Worm (Caenorhabditis elegans) whole organism, midembryonic: ENCODE measurements around the gene Y66H1A.5.

Experiments
- T22C8.4 ChIP-seq: fragments of 200-800 bp; sonication (Bioruptor generic); IDR thresholded peaks from 2 replicates; pipeline ENCODE4 v1.3.6; 2022; ENCODE audit warnings: missing genetic modification characterization, missing compliant biosample characterization
- cog-1 ChIP-seq: sonication (generic microtip); optimal IDR thresholded peaks from 2 replicates; lab custom pipeline; 2016; ENCODE audit warnings: missing genetic modification characterization, missing compliant biosample characterization
- flt-1 ChIP-seq: fragments of 200-800 bp; sonication (Bioruptor generic); IDR thresholded peaks from 2 replicates; pipeline ENCODE4 v1.3.6; 2022; ENCODE audit warnings: missing genetic modification characterization, missing compliant biosample characterization
- klf-2 ChIP-seq: fragments of 200-800 bp; sonication (Bioruptor generic); conservative IDR thresholded peaks from 2 replicates; pipeline ENCODE4 v1.3.6; 2022; ENCODE audit warnings: missing genetic modification reagents, missing genetic modification characterization, missing compliant biosample characterization
- med-1 ChIP-seq: sonication (generic microtip); optimal IDR thresholded peaks from 2 replicates; lab custom pipeline; 2017; ENCODE audit warnings: missing genetic modification characterization, mild to moderate bottlenecking, missing compliant biosample characterization, antibody characterized with exemption, missing genetic modification reagents; ENCODE audit not compliant: insufficient read depth
- ref-1 ChIP-seq: fragments of 200-800 bp; sonication (Bioruptor generic); conservative IDR thresholded peaks from 2 replicates; pipeline ENCODE4 v1.3.6; 2022; ENCODE audit warnings: missing genetic modification reagents, missing genetic modification characterization, missing compliant biosample characterization
- tab-1 ChIP-seq: fragments of 200-800 bp; sonication (Bioruptor generic); IDR thresholded peaks from 2 replicates; pipeline ENCODE4 v1.3.6; 2022; ENCODE audit warnings: missing genetic modification characterization, missing compliant biosample characterization
- ztf-23 ChIP-seq: fragments of 200-800 bp; sonication (Bioruptor generic); IDR thresholded peaks from 2 replicates; pipeline ENCODE4 v1.3.6; 2022; ENCODE audit warnings: missing genetic modification reagents, missing genetic modification characterization, missing compliant biosample characterization
- ztf-29 ChIP-seq: fragments of 200-800 bp; sonication (Bioruptor generic); IDR thresholded peaks from 2 replicates; pipeline ENCODE4 v1.3.6; 2022; ENCODE audit warnings: missing genetic modification reagents, missing genetic modification characterization, missing compliant biosample characterization

Y66H1A.5 gene

DNA sequence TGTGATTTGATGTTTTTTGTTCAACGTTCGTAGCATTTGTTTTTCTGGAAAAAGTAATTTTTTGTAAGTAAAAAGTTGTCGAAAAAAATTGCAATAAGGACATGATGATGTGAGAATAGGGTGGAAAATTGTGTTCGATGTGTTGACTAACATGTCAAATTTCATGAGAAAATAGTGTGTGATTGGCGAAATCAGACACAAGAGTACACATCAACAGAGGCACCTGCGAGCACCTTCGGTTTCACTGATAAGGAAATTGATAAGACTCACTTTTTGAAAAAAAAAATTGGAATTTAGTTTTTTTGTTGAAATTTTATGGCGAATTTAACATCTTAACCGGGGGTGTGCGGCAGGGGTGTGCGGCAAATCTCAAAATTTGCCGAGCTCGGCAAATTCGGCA is 11.6 kb upstream of the Y66H1A.5 start, which contains the start of gene hum-8:
Gene hum-8, minus strand, starts transcription at position 46 of the 400 bp plus-strand sequence.
- no peak for TF ChIP-seq ref-1 (GFP tag; lab: Robert Waterston, UW)
- no peak for TF ChIP-seq T22C8.4 (GFP tag; lab: Robert Waterston, UW)
- no peak for TF ChIP-seq cog-1 (tag; lab: Kevin White, UChicago)
- no peak for TF ChIP-seq ztf-29
- TF ChIP-seq ztf-23, result no peak
- no peak for TF ChIP-seq tab-1 (GFP tag; lab: Robert Waterston, UW)
- no peak for TF ChIP-seq klf-2 (GFP tag; lab: Robert Waterston, UW)
- TF ChIP-seq flt-1 (GFP tag; lab: Robert Waterston, UW), result no peak
- TF ChIP-seq med-1 (GFP tag; lab: Kevin White, UChicago), result no peak

DNA sequence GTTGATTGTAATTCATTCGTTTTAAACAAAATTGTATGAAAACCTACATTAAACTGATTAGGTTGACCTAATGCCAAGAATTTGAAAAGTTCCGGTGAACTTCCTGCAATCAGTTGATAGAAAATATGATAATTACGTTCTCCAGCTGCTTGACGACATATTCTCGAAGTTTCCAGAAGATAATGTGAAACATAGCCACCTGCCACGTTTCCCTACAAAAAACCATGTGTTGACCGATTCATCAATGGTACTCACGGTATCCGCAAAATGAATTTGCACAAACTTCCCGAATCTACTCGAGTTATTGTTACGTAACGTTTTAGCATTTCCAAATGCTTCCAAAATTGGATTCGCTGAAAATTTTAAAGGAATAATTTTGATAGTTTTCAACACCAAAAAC is 9.5 kb upstream of the Y66H1A.5 start:
- TF ChIP-seq ref-1 (GFP tag; lab: Robert Waterston, UW), result no peak
- TF ChIP-seq cog-1 (tag; lab: Kevin White, UChicago), result no peak
- no peak for TF ChIP-seq flt-1 (GFP tag; lab: Robert Waterston, UW)
- no peak for TF ChIP-seq klf-2 (GFP tag; lab: Robert Waterston, UW)
- TF ChIP-seq tab-1 (GFP tag; lab: Robert Waterston, UW), result no peak
- no peak for TF ChIP-seq ztf-29
- TF ChIP-seq T22C8.4 (GFP tag; lab: Robert Waterston, UW), result no peak
- TF ChIP-seq med-1 (GFP tag; lab: Kevin White, UChicago), result no peak
- TF ChIP-seq ztf-23, result no peak

DNA sequence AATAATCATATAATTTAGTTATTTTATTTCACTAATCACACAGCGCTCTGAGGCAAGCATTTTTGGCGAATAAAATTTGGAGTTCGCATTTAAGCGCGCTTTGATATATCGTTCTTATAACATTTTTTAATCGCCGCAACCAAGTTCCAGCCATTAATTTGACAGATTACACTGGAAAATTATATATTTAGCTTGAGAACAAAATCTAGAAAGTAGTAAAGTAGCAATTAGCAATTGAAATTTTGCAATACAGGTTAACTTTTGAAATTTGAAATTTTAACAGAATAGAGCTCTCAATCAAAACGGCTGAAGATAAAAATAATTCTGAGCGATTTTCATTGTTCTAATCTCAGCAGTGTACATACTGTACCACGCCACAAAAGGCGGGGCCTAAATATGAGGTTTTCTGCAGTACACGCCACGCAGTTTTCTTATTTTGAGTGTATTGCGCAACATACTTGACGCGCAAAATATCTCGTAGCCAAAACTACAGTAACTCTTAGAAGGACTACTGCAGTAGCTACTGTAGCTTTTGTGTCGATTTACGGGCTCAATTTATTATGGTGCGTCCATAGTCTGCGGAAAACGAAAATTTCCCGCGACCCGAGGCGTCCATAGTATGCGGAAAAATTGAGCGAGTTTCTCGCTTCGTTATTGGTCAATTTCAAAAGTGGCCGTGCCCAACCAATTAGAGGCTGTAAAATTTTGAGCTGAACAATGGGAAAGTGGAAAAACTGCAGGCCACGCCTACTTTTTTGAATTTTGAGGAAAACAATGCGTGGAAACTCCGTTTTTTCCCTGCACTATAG is 1.6 kb downstream of the Y66H1A.5 start:
- no peak for TF ChIP-seq T22C8.4 (GFP tag; lab: Robert Waterston, UW)

DNA sequence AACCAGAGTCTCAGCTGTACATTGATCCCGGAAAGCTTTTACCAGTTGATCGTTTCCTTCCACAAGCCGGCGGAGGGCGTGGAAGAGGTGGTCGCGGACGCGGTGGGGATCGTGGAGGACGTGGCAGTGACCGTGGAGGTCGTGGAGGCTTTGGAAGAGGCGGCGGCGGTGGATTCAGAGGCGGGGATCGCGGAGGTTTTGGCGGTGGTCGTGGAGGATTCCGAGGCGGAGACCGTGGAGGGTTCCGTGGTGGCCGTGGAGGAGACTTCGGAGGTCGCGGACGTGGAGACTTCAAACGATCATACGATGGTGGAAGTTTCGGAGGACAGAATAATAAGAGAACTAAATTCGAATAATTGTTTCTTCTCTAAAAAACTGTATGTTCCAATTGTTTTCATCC is 2.3 kb downstream of the Y66H1A.5 start:
- TF ChIP-seq ztf-23, result no peak
- TF ChIP-seq cog-1 (tag; lab: Kevin White, UChicago), result no peak
- no peak for TF ChIP-seq klf-2 (GFP tag; lab: Robert Waterston, UW)
- TF ChIP-seq ref-1 (GFP tag; lab: Robert Waterston, UW), result no peak
- TF ChIP-seq ztf-29, result no peak
- no peak for TF ChIP-seq flt-1 (GFP tag; lab: Robert Waterston, UW)
- no peak for TF ChIP-seq T22C8.4 (GFP tag; lab: Robert Waterston, UW)
- TF ChIP-seq tab-1 (GFP tag; lab: Robert Waterston, UW), result no peak
- TF ChIP-seq med-1 (GFP tag; lab: Kevin White, UChicago), result no peak

DNA sequence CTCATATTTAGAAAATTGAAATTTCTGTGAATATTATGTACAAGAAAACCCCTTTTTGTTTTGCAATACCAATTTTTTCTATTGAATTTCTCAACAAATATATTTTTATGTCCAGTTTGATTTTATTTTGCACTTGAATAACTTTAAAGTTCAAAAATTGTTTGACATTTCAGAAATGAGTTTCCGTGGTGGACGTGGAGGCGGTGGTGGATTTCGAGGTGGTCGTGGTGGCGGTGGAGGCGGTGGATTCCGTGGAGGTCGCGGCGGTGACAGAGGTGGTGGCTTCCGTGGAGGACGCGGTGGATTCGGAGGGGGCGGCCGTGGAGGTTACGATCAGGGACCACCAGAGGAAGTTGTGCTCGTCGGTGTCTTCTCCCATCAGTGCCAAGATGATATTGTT is 2.9 kb downstream of the Y66H1A.5 start, which contains the start of gene garr-1:
Gene garr-1, plus strand, starts transcription at position 174 of the 400 bp plus-strand sequence.
- no peak for TF ChIP-seq flt-1 (GFP tag; lab: Robert Waterston, UW)
- no peak for TF ChIP-seq ztf-23
- no peak for TF ChIP-seq tab-1 (GFP tag; lab: Robert Waterston, UW)
- TF ChIP-seq med-1 (GFP tag; lab: Kevin White, UChicago), result no peak
- no peak for TF ChIP-seq cog-1 (tag; lab: Kevin White, UChicago)

DNA sequence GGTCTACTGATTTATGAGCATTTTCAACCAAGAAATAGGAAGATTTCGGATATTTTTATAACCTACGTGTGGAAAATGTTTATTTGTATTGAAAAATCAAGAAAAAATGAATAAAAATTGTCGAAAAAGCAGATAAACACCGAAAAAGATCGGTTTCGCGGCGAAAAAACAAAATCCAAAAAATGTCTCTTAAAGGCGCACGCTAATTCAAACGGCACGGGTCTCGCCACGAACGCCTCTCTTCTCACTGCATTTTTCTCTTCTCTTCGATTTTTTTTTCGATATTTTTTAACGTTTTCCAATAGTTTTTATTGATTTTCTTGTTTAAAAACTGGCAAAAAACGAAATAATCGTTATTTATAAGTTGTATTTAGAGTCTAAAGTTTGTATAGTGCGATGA is 3.4 kb downstream of the Y66H1A.5 start:
- TF ChIP-seq tab-1 (GFP tag; lab: Robert Waterston, UW), result no peak
- no peak for TF ChIP-seq ztf-29
- TF ChIP-seq ztf-23, result no peak
- no peak for TF ChIP-seq klf-2 (GFP tag; lab: Robert Waterston, UW)
- TF ChIP-seq flt-1 (GFP tag; lab: Robert Waterston, UW), result no peak
- TF ChIP-seq cog-1 (tag; lab: Kevin White, UChicago), result no peak
- TF ChIP-seq ref-1 (GFP tag; lab: Robert Waterston, UW), result no peak
- no peak for TF ChIP-seq T22C8.4 (GFP tag; lab: Robert Waterston, UW)
- TF ChIP-seq med-1 (GFP tag; lab: Kevin White, UChicago), result no peak

DNA sequence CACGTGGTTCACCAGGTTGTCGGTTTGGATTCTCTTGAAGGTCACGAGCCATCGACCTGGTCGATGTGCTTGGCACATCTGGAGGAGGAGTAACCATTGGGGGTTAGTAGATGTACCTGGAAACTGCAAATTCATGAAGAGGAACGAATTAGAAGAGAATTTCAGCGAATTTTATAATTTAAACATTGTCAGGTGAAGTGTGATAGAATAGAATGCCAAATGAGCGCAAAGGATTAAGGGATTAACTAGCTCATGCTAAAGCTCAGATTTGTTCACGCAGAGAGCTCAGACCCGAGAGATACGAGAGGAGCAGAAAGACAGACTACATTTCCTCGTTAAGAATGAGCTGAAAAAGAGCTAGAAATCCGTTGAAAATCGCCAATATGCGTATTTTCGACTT is 3.9 kb downstream of the Y66H1A.5 start, which contains the start of gene daf-18:
Gene daf-18, minus strand, starts transcription at position 126 of the 400 bp plus-strand sequence.
- TF ChIP-seq ztf-23 (no peak), cog-1 (tag; lab: Kevin White, UChicago) (no peak), tab-1 (GFP tag; lab: Robert Waterston, UW) (no peak)

DNA sequence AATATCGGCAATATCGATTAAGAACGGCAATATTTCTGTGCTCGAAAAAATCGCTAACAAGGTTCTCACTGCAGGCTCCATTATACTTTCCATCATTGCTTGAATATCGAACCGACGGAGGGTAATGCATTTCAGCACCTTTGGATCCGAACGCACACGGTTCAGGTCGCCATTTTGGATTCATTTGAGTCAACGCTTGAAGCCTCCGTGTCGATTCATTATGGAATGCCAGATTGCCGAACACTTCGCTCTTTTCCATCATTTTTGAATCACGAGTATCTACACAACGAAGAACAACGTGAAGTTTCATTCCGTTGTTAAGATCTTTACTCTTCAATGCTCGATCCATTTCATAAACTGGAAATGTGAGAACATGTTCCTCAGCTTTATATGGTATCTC is 6.8 kb downstream of the Y66H1A.5 start:
- TF ChIP-seq ztf-23 (no peak), T22C8.4 (GFP tag; lab: Robert Waterston, UW) (no peak), med-1 (GFP tag; lab: Kevin White, UChicago) (no peak), klf-2 (GFP tag; lab: Robert Waterston, UW) (no peak), tab-1 (GFP tag; lab: Robert Waterston, UW) (no peak), flt-1 (GFP tag; lab: Robert Waterston, UW) (no peak)

DNA sequence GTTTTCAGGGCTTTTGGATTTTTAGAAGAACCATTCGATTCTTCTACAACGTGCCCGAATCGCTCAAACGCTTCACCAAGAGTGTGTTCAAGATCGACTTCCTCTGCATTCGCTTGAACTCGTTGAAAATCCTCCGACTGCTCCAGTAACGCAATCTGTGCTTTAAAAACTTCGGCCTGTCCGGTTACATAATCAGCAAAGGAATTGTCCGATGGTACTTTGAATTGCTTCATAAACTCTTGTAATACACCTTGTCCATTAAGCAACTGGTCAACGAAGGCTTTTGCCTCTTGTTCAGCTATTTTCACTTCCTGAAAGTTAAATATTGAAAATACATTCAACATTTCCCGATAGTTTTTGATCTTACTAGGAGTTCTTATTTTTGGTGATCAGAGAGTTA is 8.2 kb downstream of the Y66H1A.5 start:
- TF ChIP-seq cog-1 (tag; lab: Kevin White, UChicago), result no peak
- no peak for TF ChIP-seq tab-1 (GFP tag; lab: Robert Waterston, UW)
- no peak for TF ChIP-seq flt-1 (GFP tag; lab: Robert Waterston, UW)
- no peak for TF ChIP-seq ztf-23
- TF ChIP-seq klf-2 (GFP tag; lab: Robert Waterston, UW), result no peak

DNA sequence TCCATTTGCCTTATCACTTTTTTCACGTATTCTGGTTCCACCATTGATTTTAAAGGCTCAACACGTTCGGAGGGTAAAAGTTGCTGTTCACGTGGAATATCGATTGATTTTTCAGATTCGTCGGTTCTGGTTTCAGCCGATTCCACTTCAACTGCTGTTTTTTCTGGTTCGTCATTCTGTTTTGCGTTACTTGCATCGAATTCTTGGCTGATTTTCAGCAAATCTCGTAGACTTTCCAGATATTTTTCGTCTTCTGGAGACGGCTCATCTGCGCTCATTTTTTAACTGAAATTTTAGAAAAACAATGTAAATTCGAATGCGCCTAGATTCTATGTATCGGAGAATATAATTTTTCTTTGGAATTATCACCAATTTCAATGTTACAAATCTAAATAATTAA is 9.3 kb downstream of the Y66H1A.5 start, which contains the start of gene eri-1:
Gene eri-1, minus strand, starts transcription at position 285 of the 400 bp plus-strand sequence.
- peak; percentile 46; the same call in 1 of the 2 replicates for TF ChIP-seq T22C8.4 (GFP tag; lab: Robert Waterston, UW)
- no peak for TF ChIP-seq ref-1 (GFP tag; lab: Robert Waterston, UW)
